Fruit fly (Drosophila melanogaster) whole organism, embryonic: ENCODE measurements around the gene Jhbp7.
A peak's percentile ranks its signal among the peaks of the same experiment; 100 is the strongest.

Experiments used
- ATbp ChIP-seq: fragments of 200-800 bp; sonication (Bioruptor generic); optimal IDR thresholded peaks from 2 replicates; lab custom pipeline; 2017; ENCODE audit warnings: missing biosample characterization, mild to moderate bottlenecking, missing genetic modification characterization, missing genetic modification reagents
- Aef1 ChIP-seq: fragments of 200-800 bp; sonication (Bioruptor generic); IDR thresholded peaks from 3 replicates; pipeline ENCODE4 v1.3.6; 2022; ENCODE audit warnings: missing biosample characterization, missing genetic modification characterization
- BtbVII ChIP-seq: fragments of 200-800 bp; sonication (Bioruptor generic); optimal IDR thresholded peaks from 3 replicates; lab custom pipeline; 2017; ENCODE audit warnings: missing biosample characterization, mild to moderate bottlenecking, missing genetic modification characterization
- CG10274 ChIP-seq: fragments of 200-800 bp; sonication (Bioruptor generic); optimal IDR thresholded peaks from 3 replicates; lab custom pipeline; 2017; ENCODE audit warnings: missing biosample characterization, mild to moderate bottlenecking, missing genetic modification characterization
- CG10565 ChIP-seq: fragments of 200-800 bp; sonication (Bioruptor generic); optimal IDR thresholded peaks from 3 replicates; lab custom pipeline; 2016; ENCODE audit warnings: missing biosample characterization, mild to moderate bottlenecking, missing genetic modification characterization
- CG11085 ChIP-seq: fragments of 200-800 bp; sonication (Bioruptor generic); IDR thresholded peaks from 2 replicates; pipeline ENCODE4 v1.3.6; 2022; ENCODE audit warnings: missing biosample characterization, missing genetic modification characterization
- CG11398 ChIP-seq: fragments of 200-800 bp; sonication (Bioruptor generic); optimal IDR thresholded peaks from 2 replicates; lab custom pipeline; 2016; ENCODE audit warnings: missing biosample characterization, missing genetic modification characterization
- CG11456 ChIP-seq: fragments of 200-800 bp; sonication (Bioruptor generic); IDR thresholded peaks from 3 replicates; pipeline ENCODE4 v1.3.6; 2022; ENCODE audit warnings: missing biosample characterization, missing genetic modification characterization
- CG13624 ChIP-seq: fragments of 200-800 bp; sonication (Bioruptor generic); optimal IDR thresholded peaks from 2 replicates; lab custom pipeline; 2016; ENCODE audit warnings: missing biosample characterization, missing genetic modification characterization
- CG13775 ChIP-seq: fragments of 200-800 bp; sonication (Bioruptor generic); optimal IDR thresholded peaks from 3 replicates; lab custom pipeline; 2017; ENCODE audit warnings: missing biosample characterization, mild to moderate bottlenecking, missing genetic modification characterization
- CG14710 ChIP-seq: fragments of 200-800 bp; sonication (Bioruptor generic); optimal IDR thresholded peaks from 3 replicates; lab custom pipeline; 2019; ENCODE audit warnings: missing biosample characterization, mild to moderate bottlenecking, missing genetic modification characterization, moderate library complexity
- CG14965 ChIP-seq: fragments of 200-800 bp; sonication (Bioruptor generic); optimal IDR thresholded peaks from 2 replicates; lab custom pipeline; 2016; ENCODE audit warnings: missing biosample characterization, missing genetic modification characterization, borderline replicate concordance
- CG17912 ChIP-seq: fragments of 200-800 bp; sonication (Bioruptor generic); optimal IDR thresholded peaks from 2 replicates; lab custom pipeline; 2018; ENCODE audit warnings: missing biosample characterization, mild to moderate bottlenecking, missing genetic modification characterization
- CG30431 ChIP-seq: fragments of 200-800 bp; sonication (Bioruptor generic); optimal IDR thresholded peaks from 2 replicates; lab custom pipeline; 2017; ENCODE audit warnings: missing biosample characterization, missing genetic modification characterization
- CG32532 ChIP-seq: fragments of 200-800 bp; sonication (Bioruptor generic); IDR thresholded peaks from 2 replicates; pipeline ENCODE4 v1.3.6; 2022; ENCODE audit warnings: missing biosample characterization, missing genetic modification characterization
- CG6254 ChIP-seq: fragments of 200-800 bp; sonication (Bioruptor generic); optimal IDR thresholded peaks from 3 replicates; lab custom pipeline; 2017; ENCODE audit warnings: mild to moderate bottlenecking, missing biosample characterization, missing genetic modification reagents, missing genetic modification characterization
- CG7839 ChIP-seq: fragments of 200-800 bp; sonication (Bioruptor generic); optimal IDR thresholded peaks from 3 replicates; lab custom pipeline; 2018; ENCODE audit warnings: missing biosample characterization, mild to moderate bottlenecking, missing genetic modification characterization, moderate library complexity
- CG8359 ChIP-seq: fragments of 200-800 bp; sonication (Bioruptor generic); optimal IDR thresholded peaks from 2 replicates; lab custom pipeline; 2017; ENCODE audit warnings: missing biosample characterization, mild to moderate bottlenecking, missing genetic modification characterization, borderline replicate concordance
- Gug ChIP-seq: fragments of 200-800 bp; sonication (Bioruptor generic); IDR thresholded peaks from 4 replicates; pipeline ENCODE4 v1.3.6; 2022; ENCODE audit warnings: missing biosample characterization, missing genetic modification characterization
- HLHmδ ChIP-seq: fragments of 200-800 bp; sonication (Bioruptor generic); optimal IDR thresholded peaks from 2 replicates; lab custom pipeline; 2018; ENCODE audit warnings: missing biosample characterization, mild to moderate bottlenecking, missing genetic modification characterization, moderate library complexity
- Lim3 ChIP-seq: fragments of 200-800 bp; sonication (Bioruptor generic); IDR thresholded peaks from 2 replicates; pipeline ENCODE4 v1.3.6; 2022; ENCODE audit warnings: missing biosample characterization, missing genetic modification characterization
- MTF-1 ChIP-seq: fragments of 200-800 bp; sonication (Bioruptor generic); optimal IDR thresholded peaks from 2 replicates; lab custom pipeline; 2018; ENCODE audit warnings: missing biosample characterization, mild to moderate bottlenecking, missing genetic modification characterization, borderline replicate concordance
- NC2β ChIP-seq: fragments of 200-800 bp; sonication (Bioruptor generic); optimal IDR thresholded peaks from 2 replicates; lab custom pipeline; 2016; ENCODE audit warnings: missing biosample characterization, missing genetic modification characterization
- Nf-YC ChIP-seq: fragments of 200-800 bp; optimal IDR thresholded peaks from 3 replicates; lab custom pipeline; 2019; ENCODE audit warnings: missing biosample characterization, mild to moderate bottlenecking, missing genetic modification characterization, moderate library complexity
- Oaz ChIP-seq: fragments of 200-800 bp; sonication (Bioruptor generic); IDR thresholded peaks from 2 replicates; pipeline ENCODE4 v1.3.6; 2022; ENCODE audit warnings: missing biosample characterization, missing genetic modification characterization
- Oli ChIP-seq: fragments of 200-800 bp; sonication (Bioruptor generic); optimal IDR thresholded peaks from 2 replicates; lab custom pipeline; 2018; ENCODE audit warnings: missing biosample characterization, mild to moderate bottlenecking, missing genetic modification characterization, moderate library complexity
- PHDP ChIP-seq: fragments of 200-800 bp; sonication (Bioruptor generic); optimal IDR thresholded peaks from 3 replicates; lab custom pipeline; 2018; ENCODE audit warnings: missing biosample characterization, mild to moderate bottlenecking, missing genetic modification characterization, moderate library complexity
- Sin3A ChIP-seq: fragments of >200 bp; optimal IDR thresholded peaks from 2 replicates; lab custom pipeline; 2018
- Ssrp ChIP-seq: fragments of 200-800 bp; sonication (Bioruptor generic); optimal IDR thresholded peaks from 2 replicates; lab custom pipeline; 2018; ENCODE audit warnings: missing biosample characterization, mild to moderate bottlenecking, missing genetic modification characterization, moderate library complexity
- Taf1 ChIP-seq: fragments of 200-800 bp; sonication (Bioruptor generic); IDR thresholded peaks from 2 replicates; pipeline ENCODE4 v1.3.6; 2022; ENCODE audit warnings: missing biosample characterization, missing genetic modification characterization
- al ChIP-seq: fragments of 200-800 bp; sonication (Bioruptor generic); IDR thresholded peaks from 2 replicates; pipeline ENCODE4 v1.3.6; 2022; ENCODE audit warnings: missing biosample characterization, missing genetic modification characterization
- ap ChIP-seq: fragments of 200-800 bp; sonication (Bioruptor generic); IDR thresholded peaks from 2 replicates; pipeline ENCODE4 v1.3.6; 2022; ENCODE audit warnings: missing biosample characterization, missing genetic modification characterization
- az2 ChIP-seq: fragments of 200-800 bp; sonication (Bioruptor generic); optimal IDR thresholded peaks from 3 replicates; lab custom pipeline; 2016; ENCODE audit warnings: missing biosample characterization, missing genetic modification characterization
- ham ChIP-seq: fragments of 200-800 bp; sonication (Bioruptor generic); IDR thresholded peaks from 2 replicates; pipeline ENCODE4 v1.3.6; 2022; ENCODE audit warnings: missing biosample characterization, missing genetic modification characterization
- her ChIP-seq: fragments of 200-800 bp; sonication (Bioruptor generic); optimal IDR thresholded peaks from 2 replicates; lab custom pipeline; 2016; ENCODE audit warnings: missing biosample characterization, missing genetic modification characterization
- lov ChIP-seq, 2 experiments: fragments of 200-800 bp in 1 of 2; fragments of >200 bp in 1 of 2; sonication (Bioruptor generic) in 1 of 2; IDR thresholded peaks in 1 of 2; optimal IDR thresholded peaks in 1 of 2; 2 replicates in 1 of 2; 3 replicates in 1 of 2; pipeline versions ENCODE4 v1.3.6 to Lab custom; 2017 to 2022; ENCODE audit warnings: missing biosample characterization in 1 of 2, missing genetic modification characterization in 1 of 2
- mam ChIP-seq: fragments of 200-800 bp; sonication (Bioruptor generic); optimal IDR thresholded peaks from 3 replicates; lab custom pipeline; 2016; ENCODE audit warnings: missing biosample characterization, missing genetic modification characterization
- nerfin-1 ChIP-seq: fragments of 200-800 bp; sonication (Bioruptor generic); optimal IDR thresholded peaks from 3 replicates; lab custom pipeline; 2019; ENCODE audit warnings: missing biosample characterization, mild to moderate bottlenecking, missing genetic modification characterization, moderate library complexity
- nom ChIP-seq: fragments of 200-800 bp; sonication (Bioruptor generic); optimal IDR thresholded peaks from 2 replicates; lab custom pipeline; 2017; ENCODE audit warnings: missing biosample characterization, missing genetic modification characterization, mild to moderate bottlenecking, moderate library complexity, missing genetic modification reagents
- otp ChIP-seq: fragments of 200-800 bp; sonication (Bioruptor generic); IDR thresholded peaks from 3 replicates; pipeline ENCODE4, ENCODE4 v1.3.6; 2022; ENCODE audit warnings: missing biosample characterization, missing genetic modification characterization
- pita ChIP-seq: fragments of 200-800 bp; sonication (Bioruptor generic); optimal IDR thresholded peaks from 2 replicates; lab custom pipeline; 2017; ENCODE audit warnings: missing biosample characterization, mild to moderate bottlenecking, missing genetic modification characterization
- pum ChIP-seq: fragments of 200-800 bp; sonication (Bioruptor generic); optimal IDR thresholded peaks from 2 replicates; lab custom pipeline; 2016; ENCODE audit warnings: missing biosample characterization, missing genetic modification characterization
- ro ChIP-seq: fragments of 200-800 bp; sonication (Bioruptor generic); IDR thresholded peaks from 2 replicates; pipeline ENCODE4 v1.3.6; 2022; ENCODE audit warnings: missing biosample characterization, missing genetic modification characterization
- salm ChIP-seq: fragments of 200-800 bp; sonication (Bioruptor generic); optimal IDR thresholded peaks from 2 replicates; lab custom pipeline; 2018; ENCODE audit warnings: missing biosample characterization, mild to moderate bottlenecking, missing genetic modification characterization
- sim ChIP-seq: fragments of 200-800 bp; sonication (Bioruptor generic); IDR thresholded peaks from 2 replicates; pipeline ENCODE4 v1.3.6; 2022; ENCODE audit warnings: missing biosample characterization, missing genetic modification characterization
- ssp ChIP-seq: fragments of 200-800 bp; sonication (Bioruptor generic); IDR thresholded peaks from 2 replicates; pipeline ENCODE4 v1.3.6; 2022; ENCODE audit warnings: missing biosample characterization, missing genetic modification characterization
- stc ChIP-seq: fragments of 200-800 bp; sonication (Bioruptor generic); IDR thresholded peaks from 2 replicates; pipeline ENCODE4 v1.3.6; 2022; ENCODE audit warnings: missing biosample characterization, missing genetic modification characterization
- tin ChIP-seq: fragments of 200-800 bp; sonication (Bioruptor generic); optimal IDR thresholded peaks from 3 replicates; lab custom pipeline; 2016; ENCODE audit warnings: missing biosample characterization, missing genetic modification characterization
- unc-4 ChIP-seq: fragments of 200-800 bp; sonication (Bioruptor generic); IDR thresholded peaks from 2 replicates; pipeline ENCODE4 v1.3.6; 2022; ENCODE audit warnings: missing biosample characterization, missing genetic modification characterization; ENCODE audit not compliant: partially characterized antibody
- yki ChIP-seq: fragments of >200 bp; optimal IDR thresholded peaks from 3 replicates; lab custom pipeline; 2018

Jhbp7 gene

dm6 chr3R:25258628-25259240 lies 21.3 kb downstream of the Jhbp7 start, which contains the start of gene CG11857 (continued):
- peak; percentile 98 for TF ChIP-seq CG13775 (GFP tag; lab: Kevin White, UChicago)
- TF ChIP-seq Sin3A (lab: Kevin White, UChicago) = peak; percentile 47
- TF ChIP-seq MTF-1 (GFP tag; lab: Kevin White, UChicago) = peak; percentile 91
- peak; percentile 98 for TF ChIP-seq Oaz (GFP tag; lab: Robert Waterston, UW)
- peak; percentile 99 for TF ChIP-seq CG13624 (GFP tag; lab: Kevin White, UChicago)
- TF ChIP-seq tin (GFP tag; lab: Kevin White, UChicago) = peak; percentile 99
- TF ChIP-seq ssp (GFP tag; lab: Robert Waterston, UW) = peak; percentile 95
- peak; percentile 99 for TF ChIP-seq mam (GFP tag; lab: Kevin White, UChicago)
- peak; percentile 97 for TF ChIP-seq PHDP (tag; lab: Kevin White, UChicago)
- TF ChIP-seq az2 (GFP tag; lab: Kevin White, UChicago) = peak; percentile 99
- peak; percentile 98 for TF ChIP-seq CG14710
- TF ChIP-seq CG10274 (GFP tag; lab: Kevin White, UChicago) = peak; percentile 81
- TF ChIP-seq yki = no peak
- TF ChIP-seq CG30431 (GFP tag; lab: Kevin White, UChicago) = peak; percentile 97
- TF ChIP-seq BtbVII (GFP tag; lab: Kevin White, UChicago) = peak; percentile 91
- TF ChIP-seq Oli (tag; lab: Kevin White, UChicago) = peak; percentile 96
- peak; percentile 12 for TF ChIP-seq HLHmδ (GFP tag; lab: Kevin White, UChicago)
- TF ChIP-seq Gug (GFP tag; lab: Robert Waterston, UW) = peak; percentile 99
- peak; percentile 97 for TF ChIP-seq Taf1
- peak; percentile 87 for TF ChIP-seq CG8359 (GFP tag; lab: Kevin White, UChicago)
- peak; percentile 97 for TF ChIP-seq ap
- peak; percentile 88 for TF ChIP-seq salm (tag; lab: Kevin White, UChicago)
- TF ChIP-seq Nf-YC (tag; lab: Kevin White, UChicago) = peak; percentile 87
- TF ChIP-seq CG6254 = peak; percentile 74
- TF ChIP-seq pum (GFP tag; lab: Kevin White, UChicago) = peak; percentile 99
- peak; percentile 97 for TF ChIP-seq otp (GFP tag; lab: Robert Waterston, UW)
- TF ChIP-seq CG32532 (GFP tag; lab: Robert Waterston, UW) = peak; percentile 99
- TF ChIP-seq unc-4 (GFP tag; lab: Robert Waterston, UW) = peak; percentile 99
- peak; percentile 55 for TF ChIP-seq CG14965 (GFP tag; lab: Kevin White, UChicago)
- no peak for TF ChIP-seq lov (optimal IDR thresholded peaks at IDR 0.05; lab: Kevin White, UChicago)
- TF ChIP-seq lov (GFP tag; IDR thresholded peaks at IDR 0.05; lab: Robert Waterston, UW) = peak; percentile 98
- peak; percentile 99 for TF ChIP-seq Ssrp (tag; lab: Kevin White, UChicago)
- peak; percentile 95 for TF ChIP-seq Lim3 (GFP tag; lab: Robert Waterston, UW)
- peak; percentile 99 for TF ChIP-seq CG11085
- peak; percentile 92 for TF ChIP-seq ATbp (GFP tag; lab: Kevin White, UChicago)
- TF ChIP-seq her = peak; percentile 92
- no peak for TF ChIP-seq pita (GFP tag; lab: Kevin White, UChicago)
- TF ChIP-seq CG11398 = peak; percentile 94
- TF ChIP-seq sim = peak; percentile 95
- peak; percentile 90 for TF ChIP-seq CG17912 (GFP tag; lab: Kevin White, UChicago)
- TF ChIP-seq CG7839 (tag; lab: Kevin White, UChicago) = peak; percentile 98
- TF ChIP-seq CG10565 (GFP tag; lab: Kevin White, UChicago) = peak; percentile 91
- TF ChIP-seq al (GFP tag; lab: Robert Waterston, UW) = peak; percentile 99
- peak; percentile 80 for TF ChIP-seq nom (GFP tag; lab: Kevin White, UChicago)
- peak; percentile 98 for TF ChIP-seq ro
- peak; percentile 96 for TF ChIP-seq ham (GFP tag; lab: Robert Waterston, UW)
- TF ChIP-seq nerfin-1 (tag; lab: Kevin White, UChicago) = peak; percentile 95
- peak; percentile 96 for TF ChIP-seq NC2β (GFP tag; lab: Kevin White, UChicago)
- TF ChIP-seq stc (GFP tag; lab: Robert Waterston, UW) = peak; percentile 98
- peak; percentile 99 for TF ChIP-seq Aef1 (GFP tag; lab: Robert Waterston, UW)
- peak; percentile 99 for TF ChIP-seq CG11456 (GFP tag; lab: Robert Waterston, UW)
